Worm (Caenorhabditis elegans): ENCODE measurements around the gene clec-64.

DNA sequence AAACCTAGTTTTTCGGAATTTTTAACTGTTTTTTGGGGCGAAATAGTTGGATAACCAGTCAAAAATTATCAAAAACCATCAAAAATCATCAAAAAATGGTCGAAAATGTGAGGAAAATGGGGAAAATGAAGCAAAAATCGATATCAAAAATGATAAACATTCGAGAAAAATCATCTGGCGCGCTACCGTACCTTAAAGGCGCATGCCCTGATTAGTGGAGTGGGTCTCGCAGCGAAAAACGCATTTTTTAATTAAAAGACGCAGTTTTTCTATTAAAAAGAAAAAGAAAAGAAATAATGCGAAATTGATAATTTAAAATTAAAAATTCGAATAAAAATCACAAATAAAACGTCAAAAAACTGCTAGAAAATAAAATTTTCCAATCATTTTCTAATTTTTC is 17.6 kb upstream of the clec-64 start, which contains the start of gene F35C5.1:
- TF ChIP-seq nhr-25 (tag; optimal IDR thresholded peaks at IDR 0.05) (no peak), unc-62 (GFP tag; optimal IDR thresholded peaks at IDR 0.05) (no peak), nhr-237 (tag; optimal IDR thresholded peaks at IDR 0.05) (no peak), egl-27 (tag; optimal IDR thresholded peaks at IDR 0.05) (no peak), blmp-1 (tag; optimal IDR thresholded peaks at IDR 0.05; ENCODE audit: insufficient read depth) (no peak)
